Worm (Caenorhabditis elegans) whole organism, L2 larva: ENCODE results near the gene smoc-1.

Source experiments
- aly-2 ChIP-seq: fragments of 150-350 bp; optimal IDR thresholded peaks from 2 replicates; lab custom pipeline; 2014; ENCODE audit warnings: missing biosample characterization, missing genetic modification characterization
- ceh-82 ChIP-seq: fragments of 150-350 bp; optimal IDR thresholded peaks from 2 replicates; lab custom pipeline; 2014; ENCODE audit warnings: missing biosample characterization, missing genetic modification characterization
- lin-13 ChIP-seq: fragments of 150-350 bp; optimal IDR thresholded peaks from 2 replicates; lab custom pipeline; 2014; ENCODE audit warnings: missing biosample characterization, missing genetic modification reagents, missing genetic modification characterization
- lin-39 ChIP-seq: fragments of 150-350 bp; optimal IDR thresholded peaks from 2 replicates; lab custom pipeline; 2014; ENCODE audit warnings: missing biosample characterization, missing genetic modification reagents, missing genetic modification characterization
- mdl-1 ChIP-seq, 2 experiments: fragments of 150-350 bp in 1 of 2; sonication (generic microtip) in 1 of 2; optimal IDR thresholded peaks; 2 replicates each; lab custom pipeline; 2017; ENCODE audit warnings: missing biosample characterization in 2 of 2, missing genetic modification characterization in 2 of 2
- unc-62 ChIP-seq: fragments of 150-350 bp; optimal IDR thresholded peaks from 2 replicates; lab custom pipeline; 2014; ENCODE audit warnings: missing biosample characterization, missing genetic modification reagents, missing genetic modification characterization
- ztf-11 ChIP-seq: sonication (generic microtip); optimal IDR thresholded peaks from 2 replicates; lab custom pipeline; 2017; ENCODE audit warnings: missing biosample characterization, missing genetic modification characterization
- ztf-4 ChIP-seq: fragments of 150-350 bp; optimal IDR thresholded peaks from 2 replicates; lab custom pipeline; 2014; ENCODE audit warnings: missing biosample characterization, missing genetic modification characterization

DNA sequence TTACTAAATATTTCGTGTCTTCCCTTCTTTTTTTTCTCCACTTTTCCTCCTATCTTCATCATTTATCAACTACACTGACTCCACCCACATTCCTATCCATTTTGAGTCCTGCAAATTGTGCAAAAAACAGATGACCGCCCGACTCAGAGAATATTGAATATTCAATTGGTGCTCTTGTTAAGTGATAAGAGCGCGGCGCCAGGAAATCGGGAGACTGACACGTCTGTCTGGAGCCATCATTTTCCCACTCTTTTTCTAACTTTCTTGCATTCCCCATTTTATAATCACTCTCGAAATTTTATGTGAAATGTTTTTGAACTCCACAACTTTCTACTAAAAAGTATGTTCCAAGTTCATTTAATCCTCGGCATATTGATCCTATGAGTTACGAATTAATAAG is 1.6 kb upstream of the smoc-1 start:
- TF ChIP-seq ztf-11 (tag; lab: Kevin White, UChicago) (no peak), mdl-1 (tag; optimal IDR thresholded peaks at IDR 0.05; lab: Kevin White, UChicago) (no peak), unc-62 (GFP tag; lab: Kevin White, UChicago) (no peak), ceh-82 (tag; lab: Kevin White, UChicago) (no peak), ztf-4 (tag; lab: Kevin White, UChicago) (no peak), lin-13 (GFP tag; lab: Kevin White, UChicago) (no peak), lin-39 (tag; lab: Kevin White, UChicago) (no peak), aly-2 (no peak)
